Worm (Caenorhabditis elegans) whole organism, young adult: ENCODE data around the gene F48D6.4.

ENCODE experiments used
- B0019.2 ChIP-seq: fragments of 200-800 bp; sonication (Bioruptor generic); conservative IDR thresholded peaks from 2 replicates; pipeline ENCODE4 v1.3.6; 2022; ENCODE audit warnings: missing genetic modification reagents, missing genetic modification characterization, missing compliant biosample characterization
- B0035.1 ChIP-seq: sonication (generic microtip); optimal IDR thresholded peaks from 2 replicates; lab custom pipeline; 2016; ENCODE audit warnings: missing genetic modification characterization, mild to moderate bottlenecking, missing compliant biosample characterization, missing genotype, missing genetic modification reagents
- D2030.7 ChIP-seq: fragments of 200-800 bp; sonication (Bioruptor generic); IDR thresholded peaks from 2 replicates; pipeline ENCODE4 v1.3.6; 2022; ENCODE audit warnings: missing genetic modification reagents, missing genetic modification characterization, missing compliant biosample characterization
- F37B4.10 ChIP-seq: fragments of 200-800 bp; sonication (Bioruptor generic); IDR thresholded peaks from 2 replicates; pipeline ENCODE4 v1.3.6; 2022; ENCODE audit warnings: missing genetic modification characterization, missing compliant biosample characterization
- Y53G8AR.9 ChIP-seq: fragments of 200-800 bp; sonication (Bioruptor generic); conservative IDR thresholded peaks from 2 replicates; pipeline ENCODE4 v1.3.6; 2022; ENCODE audit warnings: missing genetic modification reagents, missing genetic modification characterization, missing compliant biosample characterization
- Y56A3A.18 ChIP-seq: fragments of 200-800 bp; sonication (Bioruptor generic); IDR thresholded peaks from 2 replicates; pipeline ENCODE4 v1.3.6; 2022; ENCODE audit warnings: missing genetic modification reagents, missing genetic modification characterization, missing compliant biosample characterization
- aptf-2 ChIP-seq: fragments of 200-800 bp; sonication (Bioruptor generic); conservative IDR thresholded peaks from 2 replicates; pipeline ENCODE4 v1.3.6; 2022; ENCODE audit warnings: missing genetic modification reagents, missing genetic modification characterization, missing compliant biosample characterization
- atf-7 ChIP-seq: sonication (generic microtip); optimal IDR thresholded peaks from 2 replicates; lab custom pipeline; 2017; ENCODE audit warnings: mild to moderate bottlenecking, missing genetic modification characterization, missing compliant biosample characterization
- attf-3 ChIP-seq: fragments of 200-800 bp; sonication (Bioruptor generic); conservative IDR thresholded peaks from 2 replicates; pipeline ENCODE4 v1.3.6; 2022; ENCODE audit warnings: missing genetic modification reagents, missing genetic modification characterization, missing compliant biosample characterization
- attf-5 ChIP-seq: fragments of 200-800 bp; sonication (Bioruptor generic); optimal IDR thresholded peaks from 2 replicates; lab custom pipeline; 2018; ENCODE audit warnings: mild to moderate bottlenecking, missing genetic modification characterization, missing compliant biosample characterization
- bed-1 ChIP-seq: fragments of 200-800 bp; sonication (Bioruptor generic); IDR thresholded peaks from 2 replicates; pipeline ENCODE4 v1.3.6; 2022; ENCODE audit warnings: missing genetic modification reagents, missing genetic modification characterization, missing compliant biosample characterization
- cebp-1 ChIP-seq, 2 experiments: fragments of 200-800 bp in 1 of 2; sonication (Bioruptor generic) in 1 of 2; sonication (generic microtip) in 1 of 2; IDR thresholded peaks in 1 of 2; optimal IDR thresholded peaks in 1 of 2; 2 replicates each; pipeline versions ENCODE4 v1.3.6 to Lab custom; 2017 to 2022; ENCODE audit warnings: missing compliant biosample characterization in 2 of 2, missing genetic modification characterization in 2 of 2, mild to moderate bottlenecking in 1 of 2, missing genetic modification reagents in 1 of 2, moderate library complexity in 1 of 2
- ceh-27 ChIP-seq: fragments of 200-800 bp; sonication (Bioruptor generic); optimal IDR thresholded peaks from 2 replicates; lab custom pipeline; 2018; ENCODE audit warnings: mild to moderate bottlenecking, missing genetic modification characterization, moderate library complexity, missing compliant biosample characterization
- chd-7 ChIP-seq: sonication (generic microtip); optimal IDR thresholded peaks from 2 replicates; lab custom pipeline; 2016; ENCODE audit warnings: mild to moderate bottlenecking, missing genetic modification characterization, moderate library complexity, missing compliant biosample characterization
- egrh-3 ChIP-seq: fragments of 200-800 bp; sonication (Bioruptor generic); IDR thresholded peaks from 2 replicates; pipeline ENCODE4 v1.3.6; 2022; ENCODE audit warnings: missing genetic modification reagents, missing genetic modification characterization, missing compliant biosample characterization
- fkh-3 ChIP-seq: sonication (generic microtip); optimal IDR thresholded peaks from 2 replicates; lab custom pipeline; 2016; ENCODE audit warnings: mild to moderate bottlenecking, missing genetic modification characterization, missing compliant biosample characterization
- hlh-12 ChIP-seq: sonication (generic microtip); optimal IDR thresholded peaks from 2 replicates; lab custom pipeline; 2016; ENCODE audit warnings: missing genetic modification characterization, missing compliant biosample characterization
- lag-1 ChIP-seq: fragments of 200-800 bp; sonication (Bioruptor generic); IDR thresholded peaks from 2 replicates; pipeline ENCODE4 v1.3.6; 2022; ENCODE audit warnings: missing genetic modification reagents, missing genetic modification characterization, missing compliant biosample characterization
- let-526 ChIP-seq: fragments of 200-800 bp; sonication (Bioruptor generic); IDR thresholded peaks from 2 replicates; pipeline ENCODE4 v1.3.6; 2022; ENCODE audit warnings: missing genetic modification reagents, missing genetic modification characterization, missing compliant biosample characterization
- let-607 ChIP-seq, 2 experiments: fragments of 200-800 bp in 1 of 2; sonication (Bioruptor generic) in 1 of 2; sonication (generic microtip) in 1 of 2; optimal IDR thresholded peaks; 2 replicates each; lab custom pipeline; 2016 to 2018; ENCODE audit warnings: mild to moderate bottlenecking in 2 of 2, missing compliant biosample characterization in 2 of 2, missing genetic modification characterization in 2 of 2, moderate library complexity in 2 of 2, missing genotype in 1 of 2
- lin-26 ChIP-seq: fragments of 200-800 bp; sonication (Bioruptor generic); IDR thresholded peaks from 2 replicates; pipeline ENCODE4 v1.3.6; 2022; ENCODE audit warnings: missing genetic modification reagents, missing genetic modification characterization, missing compliant biosample characterization
- lin-54 ChIP-seq: fragments of 200-800 bp; sonication (Bioruptor generic); optimal IDR thresholded peaks from 2 replicates; lab custom pipeline; 2018; ENCODE audit warnings: mild to moderate bottlenecking, missing genetic modification characterization, missing compliant biosample characterization
- lir-1 ChIP-seq: fragments of 200-800 bp; sonication (Bioruptor generic); conservative IDR thresholded peaks from 2 replicates; pipeline ENCODE4 v1.3.6; 2022; ENCODE audit warnings: missing genetic modification reagents, missing genetic modification characterization, missing compliant biosample characterization
- madf-10 ChIP-seq: sonication (generic microtip); optimal IDR thresholded peaks from 2 replicates; lab custom pipeline; 2016; ENCODE audit warnings: mild to moderate bottlenecking, missing genetic modification characterization, missing compliant biosample characterization
- madf-6 ChIP-seq: fragments of 200-800 bp; sonication (Bioruptor generic); IDR thresholded peaks from 2 replicates; pipeline ENCODE4 v1.3.6; 2022; ENCODE audit warnings: missing genetic modification reagents, missing genetic modification characterization, missing compliant biosample characterization
- madf-8 ChIP-seq: fragments of 200-800 bp; sonication (Bioruptor generic); conservative IDR thresholded peaks from 2 replicates; pipeline ENCODE4 v1.3.6; 2022; ENCODE audit warnings: missing genetic modification reagents, missing genetic modification characterization, missing compliant biosample characterization
- mel-28 ChIP-seq: sonication (generic microtip); optimal IDR thresholded peaks from 2 replicates; lab custom pipeline; 2016; ENCODE audit warnings: borderline replicate concordance, mild to moderate bottlenecking, missing genetic modification characterization, missing compliant biosample characterization
- nfya-1 ChIP-seq: sonication (generic microtip); optimal IDR thresholded peaks from 2 replicates; lab custom pipeline; 2017; ENCODE audit warnings: antibody characterized with exemption, missing compliant biosample characterization, missing genetic modification characterization, borderline replicate concordance; ENCODE audit not compliant: insufficient read depth
- nfyb-1 ChIP-seq: fragments of 200-800 bp; sonication (Bioruptor generic); IDR thresholded peaks from 2 replicates; pipeline ENCODE4 v1.3.6; 2022; ENCODE audit warnings: missing genetic modification reagents, missing genetic modification characterization, missing compliant biosample characterization
- nhr-27 ChIP-seq: fragments of 200-800 bp; sonication (Bioruptor generic); optimal IDR thresholded peaks from 2 replicates; lab custom pipeline; 2018; ENCODE audit warnings: mild to moderate bottlenecking, missing genetic modification characterization, moderate library complexity, missing compliant biosample characterization
- nhr-80 ChIP-seq: sonication (generic microtip); optimal IDR thresholded peaks from 2 replicates; lab custom pipeline; 2016; ENCODE audit warnings: missing genetic modification characterization, missing compliant biosample characterization
- rec-8 ChIP-seq, 2 experiments: sonication (generic microtip); optimal IDR thresholded peaks; 2 replicates each; lab custom pipeline; 2016; ENCODE audit warnings: mild to moderate bottlenecking in 2 of 2, missing genetic modification characterization in 2 of 2, missing genetic modification reagents in 2 of 2, missing genotype in 2 of 2, missing biosample characterization in 1 of 2, missing compliant biosample characterization in 1 of 2, moderate library complexity in 1 of 2
- sea-2 ChIP-seq: fragments of 200-800 bp; sonication (Bioruptor generic); IDR thresholded peaks from 2 replicates; pipeline ENCODE4 v1.3.6; 2022; ENCODE audit warnings: missing genetic modification characterization, missing compliant biosample characterization
- snpc-1.1 ChIP-seq: sonication (generic microtip); optimal IDR thresholded peaks from 2 replicates; lab custom pipeline; 2017; ENCODE audit warnings: missing genetic modification characterization, mild to moderate bottlenecking, missing compliant biosample characterization, antibody characterized with exemption, moderate library complexity, missing genotype, missing genetic modification reagents; ENCODE audit not compliant: insufficient read depth
- sptf-2 ChIP-seq: fragments of 200-800 bp; sonication (Bioruptor generic); optimal IDR thresholded peaks from 2 replicates; lab custom pipeline; 2018; ENCODE audit warnings: mild to moderate bottlenecking, missing genetic modification characterization, missing compliant biosample characterization
- unc-62 ChIP-seq: fragments of 150-350 bp; optimal IDR thresholded peaks from 2 replicates; lab custom pipeline; 2014; ENCODE audit warnings: missing biosample characterization, missing genetic modification reagents, missing genetic modification characterization
- ztf-18 ChIP-seq: sonication (generic microtip); optimal IDR thresholded peaks from 2 replicates; lab custom pipeline; 2016; ENCODE audit warnings: missing genotype, mild to moderate bottlenecking, missing genetic modification characterization, missing compliant biosample characterization
- ztf-3 ChIP-seq: fragments of 200-800 bp; sonication (Bioruptor generic); optimal IDR thresholded peaks from 2 replicates; lab custom pipeline; 2018; ENCODE audit warnings: mild to moderate bottlenecking, missing genetic modification characterization, missing compliant biosample characterization

F48D6.4 gene

DNA sequence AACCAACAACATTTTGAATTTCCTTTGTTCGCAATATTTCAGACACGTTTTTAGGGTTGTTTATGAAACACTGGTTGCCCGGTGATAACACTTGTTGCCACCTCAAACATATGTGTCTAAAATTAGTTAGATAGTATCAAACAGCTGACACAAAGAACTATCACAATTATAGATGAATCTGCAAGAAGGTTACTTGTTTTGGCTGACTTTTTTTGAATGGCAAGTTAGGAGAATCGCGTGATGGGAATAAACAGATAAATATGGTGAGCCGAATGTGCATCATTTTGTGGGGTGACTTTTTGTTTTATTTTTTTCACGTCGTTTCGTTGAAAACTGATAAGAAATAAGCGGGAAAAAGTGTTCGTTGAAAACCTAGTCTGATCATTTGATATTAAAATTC lies 1.9 kb downstream of the F48D6.4 start:
- peak; percentile 33; the same call in 1 of the 2 replicates for TF ChIP-seq lin-26 (GFP tag; lab: Robert Waterston, UW)
- TF ChIP-seq madf-10 (tag; lab: Kevin White, UChicago), result no peak
- peak; percentile 49 for TF ChIP-seq atf-7
- TF ChIP-seq mel-28 (tag; lab: Kevin White, UChicago), result no peak
- TF ChIP-seq cebp-1 (GFP tag; IDR thresholded peaks at IDR 0.05; lab: Robert Waterston, UW), result 0 out of 2 replicates have a peak, but pooled peaks have one; percentile 16
- peak; percentile 41 for TF ChIP-seq cebp-1 (tag; optimal IDR thresholded peaks at IDR 0.05; lab: Kevin White, UChicago)
- peak; percentile 87 for TF ChIP-seq nhr-80
- no peak for TF ChIP-seq sptf-2
- TF ChIP-seq let-607 (tag; optimal IDR thresholded peaks at IDR 0.05; lab: Kevin White, UChicago), result peak in 1 of 2 experiments; percentile 56
- TF ChIP-seq ceh-27, result no peak
- 0 out of 2 replicates have a peak, but pooled peaks have one; percentile 15 for TF ChIP-seq nfyb-1 (GFP tag; lab: Robert Waterston, UW)
- no peak for TF ChIP-seq Y53G8AR.9 (GFP tag; lab: Robert Waterston, UW)
- TF ChIP-seq chd-7, result peak; percentile 1
- TF ChIP-seq fkh-3, result no peak
- no peak for TF ChIP-seq lag-1 (GFP tag; lab: Robert Waterston, UW)
- no peak for TF ChIP-seq B0035.1 (tag; lab: Kevin White, UChicago)
- peak; percentile 8 for TF ChIP-seq unc-62 (GFP tag; lab: Kevin White, UChicago)

DNA sequence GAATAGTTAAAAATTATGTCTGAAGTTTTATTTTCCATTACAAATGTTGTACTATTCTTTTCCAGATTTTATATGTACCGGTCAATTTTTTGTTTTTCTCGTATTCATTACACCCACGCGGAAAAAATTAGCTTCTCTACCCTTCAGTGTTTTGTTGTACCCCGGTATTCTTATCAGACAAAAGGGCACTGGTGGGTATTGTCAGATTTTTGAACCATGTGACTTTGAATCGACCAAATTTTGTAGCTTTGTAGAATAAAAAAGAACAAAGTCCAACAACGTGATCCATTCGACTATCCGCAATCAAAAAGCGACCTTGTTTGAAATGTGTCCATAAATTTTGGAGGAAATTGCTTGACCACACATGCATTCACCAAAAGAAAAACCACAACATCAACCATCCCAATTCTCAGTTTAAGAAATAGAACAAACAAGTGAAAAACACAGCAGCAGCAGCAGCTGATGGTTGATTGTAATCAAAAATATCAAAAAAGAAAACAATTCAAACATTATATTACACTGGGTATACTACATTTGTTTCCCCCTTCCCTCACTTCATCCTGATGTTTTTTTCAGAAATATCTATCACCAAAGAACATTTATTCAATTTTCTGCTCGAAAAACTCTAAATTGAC lies 2.4 kb downstream of the F48D6.4 start:
- no peak for TF ChIP-seq attf-5 (GFP tag; lab: Kevin White, UChicago)
- 0 out of 2 replicates have a peak, but pooled peaks have one; percentile 35 for TF ChIP-seq Y53G8AR.9 (GFP tag; lab: Robert Waterston, UW)

DNA sequence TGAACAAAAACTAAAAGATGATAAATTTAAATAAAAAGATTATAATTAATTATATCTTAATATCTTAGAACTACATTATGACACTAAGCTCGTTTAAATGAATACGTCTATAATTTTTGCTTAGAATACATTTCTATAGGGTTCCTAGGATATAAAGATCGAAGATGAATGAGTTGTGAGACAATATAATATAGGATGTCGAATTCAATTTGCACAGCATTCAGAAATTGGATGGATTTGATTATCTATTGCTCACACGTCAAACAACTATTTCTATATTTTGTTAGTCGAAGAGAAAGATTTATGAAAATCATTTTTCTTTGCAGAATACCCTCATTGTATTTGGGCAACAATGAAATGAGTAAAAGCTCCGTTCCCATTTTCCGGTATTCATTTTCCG lies 8.0 kb downstream of the F48D6.4 start:
- TF ChIP-seq rec-8 (tag; optimal IDR thresholded peaks at IDR 0.05; lab: Kevin White, UChicago), result no peak
- TF ChIP-seq, all 124 proteins: peak for 0

DNA sequence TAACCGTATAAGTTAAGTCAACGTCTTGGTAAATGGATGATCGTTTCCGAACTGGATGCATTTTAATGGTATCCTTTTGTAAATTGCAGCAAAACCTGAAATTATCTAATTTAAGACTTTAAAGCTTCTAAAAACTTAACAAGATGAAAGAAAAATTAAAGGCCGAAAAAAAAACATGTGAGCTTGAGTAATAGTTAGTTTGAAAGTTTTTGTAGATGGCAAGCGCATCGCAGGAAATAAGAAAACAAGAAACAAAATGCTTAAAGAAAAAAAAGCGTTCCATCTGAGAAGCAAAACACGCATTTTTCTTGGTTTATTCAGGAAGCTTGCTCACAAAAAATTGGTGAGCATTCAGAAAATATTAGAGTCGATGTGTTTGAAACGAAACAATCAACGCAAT lies 11.3 kb downstream of the F48D6.4 start, which contains the start of gene rab-37:
TSS of gene rab-37 (minus strand) at position 101 of the 400 bp plus-strand sequence.
- no peak for TF ChIP-seq D2030.7 (GFP tag; lab: Robert Waterston, UW)
- no peak for TF ChIP-seq madf-8 (GFP tag; lab: Robert Waterston, UW)
- TF ChIP-seq B0019.2 (GFP tag; lab: Robert Waterston, UW), result no peak
- TF ChIP-seq hlh-12 (tag; lab: Kevin White, UChicago), result no peak
- no peak for TF ChIP-seq aptf-2
- no peak for TF ChIP-seq let-526 (GFP tag; lab: Robert Waterston, UW)
- TF ChIP-seq attf-3 (GFP tag; lab: Robert Waterston, UW), result no peak
- TF ChIP-seq ztf-3 (GFP tag; lab: Kevin White, UChicago), result no peak

ce11 chrX:4222779-4223387 lies 24.1 kb downstream of the F48D6.4 start:
- TF ChIP-seq ztf-3 (GFP tag; lab: Kevin White, UChicago), result peak; percentile 35
- TF ChIP-seq sea-2, result no peak
- TF ChIP-seq Y56A3A.18, result peak; percentile 46; the same call in 1 of the 2 replicates
- TF ChIP-seq ztf-18, result peak; percentile 20
- peak; percentile 21; the same call in 1 of the 2 replicates for TF ChIP-seq lin-26 (GFP tag; lab: Robert Waterston, UW)
- TF ChIP-seq D2030.7 (GFP tag; lab: Robert Waterston, UW), result no peak
- TF ChIP-seq nhr-27 (tag; lab: Kevin White, UChicago), result no peak
- TF ChIP-seq aptf-2, result no peak
- TF ChIP-seq B0035.1 (tag; lab: Kevin White, UChicago), result peak; percentile 61
- TF ChIP-seq snpc-1.1 (tag; lab: Kevin White, UChicago), result no peak
- TF ChIP-seq bed-1, result no peak
- TF ChIP-seq hlh-12 (tag; lab: Kevin White, UChicago), result no peak
- TF ChIP-seq nfya-1, result no peak
- TF ChIP-seq F37B4.10 (GFP tag; lab: Robert Waterston, UW), result no peak
- TF ChIP-seq lin-54, result peak; percentile 35
- TF ChIP-seq lir-1, result no peak
- no peak for TF ChIP-seq madf-6
- TF ChIP-seq egrh-3 (GFP tag; lab: Robert Waterston, UW), result no peak
